Fruit fly (Drosophila melanogaster): ENCODE measurements around the gene CG14450.

DNA sequence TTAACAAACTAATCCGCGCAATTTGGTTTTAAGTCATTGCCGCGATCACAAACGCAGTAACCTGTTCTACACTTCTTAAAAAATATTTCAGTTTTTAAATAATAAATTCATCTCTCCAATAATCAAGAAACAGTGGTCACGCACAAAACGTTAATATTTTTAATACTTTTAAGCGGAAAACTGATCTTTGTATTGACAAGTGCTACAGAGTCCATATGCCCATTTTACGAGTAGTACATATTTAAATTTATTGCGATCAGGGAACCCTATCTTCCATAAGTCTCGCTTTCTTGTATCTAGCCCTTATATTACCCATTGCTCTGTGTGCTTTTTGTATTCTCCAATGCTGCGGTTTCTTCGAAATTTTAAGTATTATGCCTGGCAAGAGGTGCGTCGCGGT, 1.9 kb upstream of the CG14450 start, which contains the start of gene CG32454:
- TF ChIP-seq CG8319 (GFP tag; optimal IDR thresholded peaks at IDR 0.05) (no peak), OdsH (GFP tag; optimal IDR thresholded peaks at IDR 0.05) (no peak)

Data from whole organism, prepupa.